Fruit fly (Drosophila melanogaster) whole organism, wandering third instar larva: Measurements from ENCODE around the gene CG13894.

Experiments
- CG9705 ChIP-seq: fragments of 200-800 bp; sonication (Bioruptor generic); optimal IDR thresholded peaks from 2 replicates; lab custom pipeline; 2018; ENCODE audit warnings: missing biosample characterization, mild to moderate bottlenecking, missing genetic modification characterization
- Myc ChIP-seq: fragments of >200 bp; optimal IDR thresholded peaks from 2 replicates; lab custom pipeline; 2017
- Vsx2 ChIP-seq: fragments of 200-300, 225-300 bp; sonication (Bioruptor generic); optimal IDR thresholded peaks from 2 replicates; lab custom pipeline; 2018; ENCODE audit warnings: missing biosample characterization, missing genetic modification characterization; ENCODE audit not compliant: partially characterized antibody
- fru ChIP-seq: fragments of 200-800 bp; sonication (Bioruptor generic); optimal IDR thresholded peaks from 3 replicates; lab custom pipeline; 2016; ENCODE audit warnings: missing biosample characterization, mild to moderate bottlenecking, missing genetic modification characterization
- h ChIP-seq: fragments of 200-800 bp; sonication (Bioruptor generic); optimal IDR thresholded peaks from 3 replicates; lab custom pipeline; 2016; ENCODE audit warnings: missing biosample characterization, mild to moderate bottlenecking, missing genetic modification characterization

dm6 chr3L:716078-716477 lies 17.1 kb upstream of the CG13894 start:
- TF ChIP-seq fru (GFP tag; lab: Kevin White, UChicago) (peak; percentile 17), Vsx2 (GFP tag; lab: Kevin White, UChicago) (no peak), Myc (no peak), CG9705 (GFP tag; lab: Kevin White, UChicago) (no peak), h (no peak)
